Fruit fly (Drosophila melanogaster): Measurements from ENCODE around the gene pes.
"Not testable (repeated sequence)": the region's sequence is repeated elsewhere in the genome, so short reads cannot be mapped to it uniquely, and the experiment has no call there.

DNA sequence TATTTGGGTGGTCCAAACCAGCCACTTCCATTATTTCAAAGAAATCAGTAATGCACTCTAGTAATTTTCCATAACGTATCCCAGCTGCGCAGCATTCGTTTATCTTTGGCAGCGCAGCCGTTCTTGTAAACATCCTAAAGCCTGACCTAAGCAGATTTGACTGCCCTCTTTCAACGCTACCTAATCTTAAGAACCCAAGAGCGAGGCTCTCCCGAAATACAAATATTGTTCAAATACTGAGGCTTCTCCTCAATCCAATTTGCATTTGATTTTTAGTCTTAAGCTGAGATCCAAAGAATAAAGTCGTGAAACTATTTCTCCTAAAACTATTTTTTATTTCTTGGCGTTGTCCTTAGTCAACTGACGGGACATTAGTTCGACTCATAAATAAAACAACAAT, 10.3 kb downstream of the pes start, which contains the start of gene CG7231:
- TF ChIP-seq CG8478, CTCF (optimal IDR thresholded peaks at IDR 0.05): not testable (repeated sequence)
